Worm (Caenorhabditis elegans) whole organism, late embryonic: Measurements from ENCODE around the gene ima-3.

Experiments used
- C38D4.7 ChIP-seq: fragments of 200-800 bp; sonication (Bioruptor generic); optimal IDR thresholded peaks from 2 replicates; lab custom pipeline; 2018; ENCODE audit warnings: mild to moderate bottlenecking, missing genetic modification characterization, moderate library complexity, missing compliant biosample characterization
- K02D7.2 ChIP-seq: sonication (generic microtip); optimal IDR thresholded peaks from 2 replicates; lab custom pipeline; 2017; ENCODE audit warnings: mild to moderate bottlenecking, missing genetic modification characterization, missing compliant biosample characterization
- K09A11.1 ChIP-seq: sonication (generic microtip); optimal IDR thresholded peaks from 2 replicates; lab custom pipeline; 2017; ENCODE audit warnings: antibody characterized with exemption, mild to moderate bottlenecking, missing genetic modification characterization, missing compliant biosample characterization; ENCODE audit not compliant: insufficient read depth
- T23F11.4 ChIP-seq: fragments of 200-800 bp; sonication (Bioruptor generic); optimal IDR thresholded peaks from 2 replicates; lab custom pipeline; 2018; ENCODE audit warnings: mild to moderate bottlenecking, missing genetic modification characterization, missing compliant biosample characterization
- ceh-18 ChIP-seq: sonication (generic microtip); optimal IDR thresholded peaks from 2 replicates; lab custom pipeline; 2016; ENCODE audit warnings: missing genetic modification characterization, missing compliant biosample characterization
- ceh-2 ChIP-seq: sonication (generic microtip); optimal IDR thresholded peaks from 2 replicates; lab custom pipeline; 2016; ENCODE audit warnings: missing genotype, missing genetic modification characterization, missing compliant biosample characterization
- ceh-22 ChIP-seq: sonication (generic microtip); optimal IDR thresholded peaks from 2 replicates; lab custom pipeline; 2017; ENCODE audit warnings: missing biosample characterization, missing genetic modification characterization
- ceh-31 ChIP-seq: sonication (generic microtip); optimal IDR thresholded peaks from 2 replicates; lab custom pipeline; 2016; ENCODE audit warnings: missing genetic modification characterization, missing compliant biosample characterization
- ceh-45 ChIP-seq: fragments of 200-800 bp; sonication (Bioruptor generic); IDR thresholded peaks from 2 replicates; pipeline ENCODE4 v1.3.6; 2022; ENCODE audit warnings: missing genetic modification reagents, missing genetic modification characterization, missing compliant biosample characterization
- ceh-9 ChIP-seq: sonication (generic microtip); optimal IDR thresholded peaks from 2 replicates; lab custom pipeline; 2016; ENCODE audit warnings: mild to moderate bottlenecking, missing genetic modification characterization, inconsistent platforms, missing compliant biosample characterization
- che-1 ChIP-seq: sonication (generic microtip); optimal IDR thresholded peaks from 2 replicates; lab custom pipeline; 2016; ENCODE audit warnings: mild to moderate bottlenecking, missing genetic modification characterization, missing compliant biosample characterization
- dmd-4 ChIP-seq: sonication (generic microtip); optimal IDR thresholded peaks from 2 replicates; lab custom pipeline; 2016; ENCODE audit warnings: borderline replicate concordance, missing genetic modification characterization, missing compliant biosample characterization
- elt-4 ChIP-seq: sonication (generic microtip); optimal IDR thresholded peaks from 2 replicates; lab custom pipeline; 2016; ENCODE audit warnings: missing genetic modification characterization, missing compliant biosample characterization
- eyg-1 ChIP-seq: sonication (generic microtip); optimal IDR thresholded peaks from 2 replicates; lab custom pipeline; 2016; ENCODE audit warnings: missing genotype, missing genetic modification characterization, missing compliant biosample characterization
- fkh-10 ChIP-seq: fragments of 150-350 bp; optimal IDR thresholded peaks from 2 replicates; lab custom pipeline; 2014; ENCODE audit warnings: missing biosample characterization, missing genetic modification reagents, missing genetic modification characterization
- gmeb-2 ChIP-seq: sonication (generic microtip); optimal IDR thresholded peaks from 2 replicates; lab custom pipeline; 2016; ENCODE audit warnings: missing genetic modification characterization, inconsistent platforms, missing compliant biosample characterization
- hlh-13 ChIP-seq: fragments of 200-800 bp; sonication (Bioruptor generic); optimal IDR thresholded peaks from 2 replicates; lab custom pipeline; 2018; ENCODE audit warnings: mild to moderate bottlenecking, missing genetic modification characterization, missing compliant biosample characterization
- hlh-30 ChIP-seq: sonication (generic microtip); optimal IDR thresholded peaks from 2 replicates; lab custom pipeline; 2017; ENCODE audit warnings: antibody characterized with exemption, missing genetic modification characterization, missing compliant biosample characterization; ENCODE audit not compliant: insufficient read depth
- hlh-6 ChIP-seq: sonication (generic microtip); optimal IDR thresholded peaks from 2 replicates; lab custom pipeline; 2016; ENCODE audit warnings: missing genotype, missing genetic modification characterization, missing compliant biosample characterization
- hlh-8 ChIP-seq: sonication (generic microtip); optimal IDR thresholded peaks from 2 replicates; lab custom pipeline; 2016; ENCODE audit warnings: missing genotype, missing genetic modification characterization, missing compliant biosample characterization
- madf-2 ChIP-seq: sonication (generic microtip); optimal IDR thresholded peaks from 2 replicates; lab custom pipeline; 2017; ENCODE audit warnings: missing genetic modification characterization, missing compliant biosample characterization
- mec-3 ChIP-seq: sonication (generic microtip); optimal IDR thresholded peaks from 2 replicates; lab custom pipeline; 2016; ENCODE audit warnings: borderline replicate concordance, missing genetic modification characterization, missing compliant biosample characterization
- nhr-232 ChIP-seq: sonication (generic microtip); optimal IDR thresholded peaks from 2 replicates; lab custom pipeline; 2016; ENCODE audit warnings: missing genetic modification characterization, missing compliant biosample characterization
- odd-2 ChIP-seq: sonication (generic microtip); optimal IDR thresholded peaks from 2 replicates; lab custom pipeline; 2017; ENCODE audit warnings: antibody characterized with exemption, mild to moderate bottlenecking, missing genetic modification characterization, missing compliant biosample characterization
- pag-3 ChIP-seq: sonication (generic microtip); optimal IDR thresholded peaks from 2 replicates; lab custom pipeline; 2016; ENCODE audit warnings: missing compliant biosample characterization, missing genetic modification characterization, borderline replicate concordance
- pax-1 ChIP-seq: fragments of 150-350 bp; optimal IDR thresholded peaks from 2 replicates; lab custom pipeline; 2014; ENCODE audit warnings: missing biosample characterization, missing genetic modification characterization
- pha-4 ChIP-seq: fragments of 150-350 bp; optimal IDR thresholded peaks from 2 replicates; lab custom pipeline; 2018; ENCODE audit warnings: missing biosample characterization, missing genetic modification reagents, missing genetic modification characterization
- pqm-1 ChIP-seq: sonication (generic microtip); optimal IDR thresholded peaks from 2 replicates; lab custom pipeline; 2016; ENCODE audit warnings: missing genetic modification characterization, missing compliant biosample characterization
- pros-1 ChIP-seq: fragments of 150-350 bp; optimal IDR thresholded peaks from 2 replicates; lab custom pipeline; 2014; ENCODE audit warnings: missing biosample characterization, missing genetic modification reagents, missing genetic modification characterization
- ref-2 ChIP-seq: sonication (generic microtip); optimal IDR thresholded peaks from 2 replicates; lab custom pipeline; 2016; ENCODE audit warnings: missing genetic modification characterization, missing compliant biosample characterization
- rnt-1 ChIP-seq: sonication (generic microtip); optimal IDR thresholded peaks from 2 replicates; lab custom pipeline; 2016; ENCODE audit warnings: missing genetic modification characterization, missing compliant biosample characterization
- sox-2 ChIP-seq: fragments of 200-800 bp; sonication (Bioruptor generic); IDR thresholded peaks from 2 replicates; pipeline ENCODE4 v1.3.6; 2022; ENCODE audit warnings: missing genetic modification reagents, missing genetic modification characterization, missing compliant biosample characterization
- tbx-2 ChIP-seq: sonication (generic microtip); optimal IDR thresholded peaks from 2 replicates; lab custom pipeline; 2016; ENCODE audit warnings: missing genetic modification characterization, missing compliant biosample characterization
- unc-42 ChIP-seq: sonication (generic microtip); optimal IDR thresholded peaks from 2 replicates; lab custom pipeline; 2016; ENCODE audit warnings: missing genotype, missing genetic modification characterization, missing compliant biosample characterization
- unc-55 ChIP-seq: sonication (generic microtip); optimal IDR thresholded peaks from 2 replicates; lab custom pipeline; 2017; ENCODE audit warnings: missing biosample characterization, missing genetic modification reagents, missing genetic modification characterization
- ztf-16 ChIP-seq: sonication (generic microtip); optimal IDR thresholded peaks from 2 replicates; lab custom pipeline; 2017; ENCODE audit warnings: missing genetic modification characterization, missing compliant biosample characterization

Gene ima-3

ce11 chrIV:7520258-7520657 lies 41.2 kb downstream of the ima-3 start:
- TF ChIP-seq hlh-13 (GFP tag; lab: Kevin White, UChicago) (no peak), che-1 (tag; lab: Kevin White, UChicago) (no peak), ref-2 (no peak), ceh-18 (tag; lab: Kevin White, UChicago) (no peak), fkh-10 (GFP tag; lab: Kevin White, UChicago) (no peak), ceh-9 (tag; lab: Kevin White, UChicago) (no peak), dmd-4 (tag; lab: Kevin White, UChicago) (no peak), C38D4.7 (GFP tag; lab: Kevin White, UChicago) (no peak), hlh-30 (tag; lab: Kevin White, UChicago) (no peak), T23F11.4 (GFP tag; lab: Kevin White, UChicago) (no peak), eyg-1 (tag; lab: Kevin White, UChicago) (no peak), gmeb-2 (tag; lab: Kevin White, UChicago) (no peak), pha-4 (no peak), K02D7.2 (no peak), ceh-31 (no peak), hlh-6 (tag; lab: Kevin White, UChicago) (no peak)
- TF ChIP-seq, all 69 proteins: peak for 0

- TF ChIP-seq madf-2 (tag; lab: Kevin White, UChicago) (no peak), ceh-45 (GFP tag; lab: Robert Waterston, UW) (no peak), eyg-1 (tag; lab: Kevin White, UChicago) (no peak), sox-2 (no peak), ceh-2 (tag; lab: Kevin White, UChicago) (no peak), ztf-16 (tag; lab: Kevin White, UChicago) (no peak), rnt-1 (tag; lab: Kevin White, UChicago) (no peak), fkh-10 (GFP tag; lab: Kevin White, UChicago) (no peak), pax-1 (tag; lab: Kevin White, UChicago) (no peak), elt-4 (tag; lab: Kevin White, UChicago) (no peak), pag-3 (no peak), unc-55 (GFP tag; lab: Kevin White, UChicago) (no peak), nhr-232 (no peak), hlh-6 (tag; lab: Kevin White, UChicago) (no peak), ceh-22 (tag; lab: Kevin White, UChicago) (no peak)
These were observed 45.3 kb downstream of the ima-3 start, which contains the start of the genes R05G6.9 and R05G6.3 for ce11 chrIV:7516167-7516566. R05G6.9 (minus strand) TSS chrIV:7516267. R05G6.3 (plus strand) TSS chrIV:7516552.

ce11 chrIV:7512617-7513233 lies 48.7 kb downstream of the ima-3 start, which contains the start of the genes plc-4 and R05G6.4:
plc-4 (minus strand) TSS chrIV:7512667.
R05G6.4 (plus strand) TSS chrIV:7513233.
- TF ChIP-seq C38D4.7 (GFP tag; lab: Kevin White, UChicago): no peak
- TF ChIP-seq elt-4 (tag; lab: Kevin White, UChicago): no peak
- TF ChIP-seq hlh-30 (tag; lab: Kevin White, UChicago): no peak
- TF ChIP-seq K09A11.1 (tag; lab: Kevin White, UChicago): no peak
- TF ChIP-seq pros-1 (tag; lab: Kevin White, UChicago): no peak
- TF ChIP-seq odd-2: no peak
- TF ChIP-seq hlh-8 (tag; lab: Kevin White, UChicago): no peak
- no peak for TF ChIP-seq mec-3
- TF ChIP-seq unc-42: no peak
- no peak for TF ChIP-seq tbx-2 (tag; lab: Kevin White, UChicago)
- no peak for TF ChIP-seq ceh-18 (tag; lab: Kevin White, UChicago)
- no peak for TF ChIP-seq pqm-1 (tag; lab: Kevin White, UChicago)
- no peak for TF ChIP-seq ceh-2 (tag; lab: Kevin White, UChicago)
